Worm (Caenorhabditis elegans): Measurements from ENCODE around the gene F09A5.3.

- TF ChIP-seq lsy-2 (tag; optimal IDR thresholded peaks at IDR 0.05): peak; percentile 72
- no peak for TF ChIP-seq mab-5 (tag; optimal IDR thresholded peaks at IDR 0.05)
- peak; percentile 88 for TF ChIP-seq unc-62 (GFP tag; optimal IDR thresholded peaks at IDR 0.05)
- no peak for TF ChIP-seq nhr-28 (tag; optimal IDR thresholded peaks at IDR 0.05)
Measured at ce11 chrX:13144975-13145618, 3.7 kb downstream of the F09A5.3 start.
